Fruit fly (Drosophila melanogaster): ENCODE results near the gene CG18095.

CG18095 gene

DNA sequence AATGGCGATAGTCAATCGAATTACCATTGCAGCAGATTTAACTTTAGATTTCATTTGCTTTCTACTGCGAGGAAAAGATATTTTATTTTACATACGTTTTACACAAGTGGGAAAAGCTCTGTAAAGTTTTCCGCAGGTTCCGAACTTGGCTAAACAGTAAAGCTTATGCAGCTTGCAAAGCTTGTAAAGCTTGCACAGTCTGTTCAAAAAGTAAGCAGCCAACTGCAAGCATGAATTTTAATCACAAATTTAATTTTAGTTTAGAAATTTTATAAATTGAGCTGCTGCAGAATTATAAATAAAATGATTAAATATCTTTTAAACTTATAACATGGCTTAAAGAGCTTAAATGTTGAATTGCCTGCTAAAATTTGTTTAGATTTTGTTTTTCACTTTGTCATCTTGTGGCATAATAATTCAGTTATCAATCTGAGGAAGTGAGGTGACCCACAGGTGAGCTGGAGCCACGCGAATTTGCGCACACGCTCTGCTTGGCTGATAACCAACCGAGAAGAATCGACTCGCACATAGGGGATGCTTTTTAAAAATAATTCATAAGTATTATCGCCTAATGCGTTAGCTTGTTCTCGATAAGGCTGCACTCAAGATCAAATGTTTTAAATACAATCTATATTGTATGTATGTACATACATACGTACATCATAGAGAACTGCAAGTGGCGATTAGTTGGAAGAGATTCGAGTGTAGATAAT is 19.6 kb downstream of the CG18095 start:
- TF ChIP-seq CG8478 (optimal IDR thresholded peaks at IDR 0.05): no peak
- no peak for TF ChIP-seq EcR (GFP tag; optimal IDR thresholded peaks at IDR 0.05)
- TF ChIP-seq usp (GFP tag; optimal IDR thresholded peaks at IDR 0.05): no peak
- no peak for TF ChIP-seq Dll (optimal IDR thresholded peaks at IDR 0.05)
- no peak for TF ChIP-seq psq (optimal IDR thresholded peaks at IDR 0.05)
- no peak for TF ChIP-seq pan (optimal IDR thresholded peaks at IDR 0.05)

dm6 chr2L:14010410-14010809 is 20.9 kb downstream of the CG18095 start:
- TF ChIP-seq CG8478 (optimal IDR thresholded peaks at IDR 0.05): no peak
- no peak for TF ChIP-seq EcR (GFP tag; optimal IDR thresholded peaks at IDR 0.05)
- TF ChIP-seq pan (optimal IDR thresholded peaks at IDR 0.05): no peak
- TF ChIP-seq Dll (optimal IDR thresholded peaks at IDR 0.05): no peak
- no peak for TF ChIP-seq usp (GFP tag; optimal IDR thresholded peaks at IDR 0.05)
- no peak for TF ChIP-seq psq (optimal IDR thresholded peaks at IDR 0.05)

DNA sequence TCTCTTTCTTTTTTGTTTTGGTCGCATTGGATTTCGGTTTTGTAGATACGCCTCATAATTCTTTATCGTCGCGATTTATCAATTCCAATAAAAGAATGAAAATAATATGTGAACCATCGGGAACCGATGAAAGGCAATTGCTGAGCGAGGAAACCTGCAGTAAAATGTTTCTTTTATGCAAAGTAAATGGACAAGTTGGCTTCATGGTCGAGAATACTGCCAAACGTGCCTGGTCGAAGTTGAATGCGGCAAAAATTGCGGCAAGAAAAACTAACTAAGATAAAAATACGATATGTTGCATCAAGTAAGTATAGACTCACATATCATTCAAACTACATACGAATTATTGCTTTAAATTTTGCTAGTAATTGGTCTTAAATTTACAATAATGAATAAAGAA is 23.5 kb downstream of the CG18095 start, which contains the start of gene CG42692:
CG42692 (plus strand) TSS at position 301 of the 400 bp plus-strand sequence.
- TF ChIP-seq pan (optimal IDR thresholded peaks at IDR 0.05) (no peak), CG8478 (optimal IDR thresholded peaks at IDR 0.05) (no peak), usp (GFP tag; optimal IDR thresholded peaks at IDR 0.05) (no peak), psq (optimal IDR thresholded peaks at IDR 0.05) (no peak), Dll (optimal IDR thresholded peaks at IDR 0.05) (no peak), EcR (GFP tag; optimal IDR thresholded peaks at IDR 0.05) (no peak)

- no peak for TF ChIP-seq Dll (optimal IDR thresholded peaks at IDR 0.05)
Measured at dm6 chr2L:14001887-14002286, 29.5 kb downstream of the CG18095 start.

DNA sequence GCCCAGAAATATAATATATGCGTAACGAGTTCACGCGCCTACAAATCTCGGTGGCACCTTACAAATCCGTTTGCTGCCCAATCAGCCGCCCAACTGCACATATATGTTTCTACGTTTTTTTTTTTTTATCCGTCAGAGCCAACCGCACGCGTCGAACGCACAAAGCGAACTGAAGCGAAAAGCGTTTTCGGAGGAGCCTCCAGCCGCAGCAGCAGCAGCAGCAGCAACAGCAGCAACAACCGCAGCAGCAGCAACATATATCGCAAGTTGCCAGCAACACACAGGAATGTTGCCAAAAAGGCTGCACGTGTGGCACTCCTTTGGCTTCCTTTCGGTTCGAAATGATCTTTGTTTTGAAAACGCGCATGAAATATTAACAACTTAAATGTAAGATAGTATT is 30.3 kb downstream of the CG18095 start, which contains the start of gene rk:
rk (minus strand) TSS at position 171 of the 400 bp plus-strand sequence.
- no peak for TF ChIP-seq EcR (GFP tag; optimal IDR thresholded peaks at IDR 0.05)
- TF ChIP-seq psq (optimal IDR thresholded peaks at IDR 0.05): no peak
- no peak for TF ChIP-seq pan (optimal IDR thresholded peaks at IDR 0.05)
- no peak for TF ChIP-seq usp (GFP tag; optimal IDR thresholded peaks at IDR 0.05)
- TF ChIP-seq Dll (optimal IDR thresholded peaks at IDR 0.05): no peak
- no peak for TF ChIP-seq CG8478 (optimal IDR thresholded peaks at IDR 0.05)

DNA sequence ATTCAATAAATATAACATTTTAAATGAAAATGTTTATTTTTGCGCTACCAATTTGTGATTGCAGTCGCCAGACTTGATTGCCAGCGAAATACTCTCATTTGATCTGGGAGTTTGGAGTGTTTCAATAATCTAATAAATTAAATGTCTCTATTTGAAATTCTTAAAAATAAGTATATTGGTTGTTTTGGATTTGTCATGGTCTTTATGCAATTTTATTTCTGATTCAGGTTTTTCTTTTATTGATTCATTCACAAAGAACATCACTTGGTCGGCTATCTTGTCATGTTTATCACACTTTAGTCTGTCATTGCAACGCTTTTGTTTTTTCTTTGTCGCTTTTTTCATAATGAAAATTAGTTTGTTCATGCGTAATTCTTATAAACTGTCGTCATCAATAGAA is 32.4 kb downstream of the CG18095 start:
- TF ChIP-seq pan (optimal IDR thresholded peaks at IDR 0.05) (no peak), psq (optimal IDR thresholded peaks at IDR 0.05) (no peak), EcR (GFP tag; optimal IDR thresholded peaks at IDR 0.05) (no peak), CG8478 (optimal IDR thresholded peaks at IDR 0.05) (no peak), usp (GFP tag; optimal IDR thresholded peaks at IDR 0.05) (no peak), Dll (optimal IDR thresholded peaks at IDR 0.05) (no peak)

dm6 chr2L:13979826-13980225 is 51.5 kb downstream of the CG18095 start, which contains the start of gene NimC2:
NimC2 (plus strand) TSS chr2L:13980126.
- no peak for TF ChIP-seq Dll (optimal IDR thresholded peaks at IDR 0.05)

All from whole organism.